Fruit fly (Drosophila melanogaster) whole organism, adult: ENCODE measurements around the gene CG14573.

Experiments
- CG11617 ChIP-seq: fragments of 200-800 bp; sonication (Bioruptor generic); optimal IDR thresholded peaks from 2 replicates; lab custom pipeline; 2017; ENCODE audit warnings: mild to moderate bottlenecking, missing biosample characterization, missing genetic modification reagents, missing genetic modification characterization
- CG12768 ChIP-seq: fragments of 200-800 bp; sonication (Bioruptor generic); optimal IDR thresholded peaks from 2 replicates; lab custom pipeline; 2017; ENCODE audit warnings: missing biosample characterization, missing genetic modification characterization, mild to moderate bottlenecking, moderate library complexity, missing genetic modification reagents
- CG14711 ChIP-seq: fragments of 200-800 bp; sonication (Bioruptor generic); optimal IDR thresholded peaks from 2 replicates; lab custom pipeline; 2018; ENCODE audit warnings: missing biosample characterization, mild to moderate bottlenecking, missing genetic modification characterization, moderate library complexity
- CG1620 ChIP-seq: fragments of 200-800 bp; sonication (Bioruptor generic); optimal IDR thresholded peaks from 2 replicates; lab custom pipeline; 2016; ENCODE audit warnings: missing biosample characterization, missing genetic modification characterization
- CG33017 ChIP-seq: fragments of 200-800 bp; sonication (Bioruptor generic); optimal IDR thresholded peaks from 2 replicates; lab custom pipeline; 2018; ENCODE audit warnings: missing biosample characterization, mild to moderate bottlenecking, missing genetic modification characterization, moderate library complexity
- CG5204 ChIP-seq: fragments of 200-800 bp; sonication (Bioruptor generic); optimal IDR thresholded peaks from 2 replicates; lab custom pipeline; 2016; ENCODE audit warnings: missing biosample characterization, missing genetic modification characterization
- CG7045 ChIP-seq: fragments of 200-800 bp; sonication (Bioruptor generic); optimal IDR thresholded peaks from 2 replicates; lab custom pipeline; 2017; ENCODE audit warnings: missing biosample characterization, mild to moderate bottlenecking, missing genetic modification characterization
- CG7101 ChIP-seq: fragments of 200-800 bp; sonication (Bioruptor generic); optimal IDR thresholded peaks from 2 replicates; lab custom pipeline; 2018; ENCODE audit warnings: missing biosample characterization, mild to moderate bottlenecking, missing genetic modification characterization, moderate library complexity
- Clk ChIP-seq: fragments of 200-800 bp; sonication (Bioruptor generic); optimal IDR thresholded peaks from 2 replicates; lab custom pipeline; 2017; ENCODE audit warnings: missing biosample characterization, missing genetic modification characterization
- Crg-1 ChIP-seq: fragments of 200-800 bp; sonication (Bioruptor generic); optimal IDR thresholded peaks from 2 replicates; lab custom pipeline; 2016; ENCODE audit warnings: missing biosample characterization, missing genetic modification characterization
- Hr96 ChIP-seq: fragments of 200-800 bp; sonication (Bioruptor generic); optimal IDR thresholded peaks from 2 replicates; lab custom pipeline; 2016; ENCODE audit warnings: missing biosample characterization, missing genetic modification characterization
- Mnt ChIP-seq: fragments of 200-800 bp; sonication (Bioruptor generic); optimal IDR thresholded peaks from 2 replicates; lab custom pipeline; 2016; ENCODE audit warnings: missing biosample characterization, mild to moderate bottlenecking, missing genetic modification characterization
- bab1 ChIP-seq: fragments of 200-800 bp; sonication (Bioruptor generic); optimal IDR thresholded peaks from 3 replicates; lab custom pipeline; 2019; ENCODE audit warnings: missing biosample characterization, mild to moderate bottlenecking, missing genetic modification characterization, moderate library complexity
- cic ChIP-seq: fragments of 200-800 bp; sonication (Bioruptor generic); optimal IDR thresholded peaks from 2 replicates; lab custom pipeline; 2017; ENCODE audit warnings: missing biosample characterization, mild to moderate bottlenecking, missing genetic modification characterization, moderate library complexity
- cnc ChIP-seq, 2 experiments: fragments of >200 bp; optimal IDR thresholded peaks; 2 replicates each; lab custom pipeline; 2017
- kay ChIP-seq: fragments of 200-800 bp; sonication (Bioruptor generic); peaks from one replicate; lab custom pipeline; 2016; ENCODE audit warnings: missing biosample characterization, missing genetic modification characterization, borderline replicate concordance
- ovo ChIP-seq: fragments of 200-800 bp; sonication (Bioruptor generic); optimal IDR thresholded peaks from 2 replicates; lab custom pipeline; 2016; ENCODE audit warnings: missing biosample characterization, missing genetic modification characterization
- pad ChIP-seq: fragments of 200-800 bp; sonication (Bioruptor generic); optimal IDR thresholded peaks from 3 replicates; lab custom pipeline; 2017; ENCODE audit warnings: missing biosample characterization, missing genetic modification characterization, mild to moderate bottlenecking, moderate library complexity, missing genetic modification reagents
- tj ChIP-seq: fragments of 200-800 bp; sonication (Bioruptor generic); optimal IDR thresholded peaks from 3 replicates; lab custom pipeline; 2017; ENCODE audit warnings: missing biosample characterization, mild to moderate bottlenecking, missing genetic modification characterization, moderate library complexity
- toe ChIP-seq: fragments of 200-800 bp; sonication (Bioruptor generic); optimal IDR thresholded peaks from 2 replicates; lab custom pipeline; 2016; ENCODE audit warnings: missing biosample characterization, missing genetic modification characterization

CG14573 gene

DNA sequence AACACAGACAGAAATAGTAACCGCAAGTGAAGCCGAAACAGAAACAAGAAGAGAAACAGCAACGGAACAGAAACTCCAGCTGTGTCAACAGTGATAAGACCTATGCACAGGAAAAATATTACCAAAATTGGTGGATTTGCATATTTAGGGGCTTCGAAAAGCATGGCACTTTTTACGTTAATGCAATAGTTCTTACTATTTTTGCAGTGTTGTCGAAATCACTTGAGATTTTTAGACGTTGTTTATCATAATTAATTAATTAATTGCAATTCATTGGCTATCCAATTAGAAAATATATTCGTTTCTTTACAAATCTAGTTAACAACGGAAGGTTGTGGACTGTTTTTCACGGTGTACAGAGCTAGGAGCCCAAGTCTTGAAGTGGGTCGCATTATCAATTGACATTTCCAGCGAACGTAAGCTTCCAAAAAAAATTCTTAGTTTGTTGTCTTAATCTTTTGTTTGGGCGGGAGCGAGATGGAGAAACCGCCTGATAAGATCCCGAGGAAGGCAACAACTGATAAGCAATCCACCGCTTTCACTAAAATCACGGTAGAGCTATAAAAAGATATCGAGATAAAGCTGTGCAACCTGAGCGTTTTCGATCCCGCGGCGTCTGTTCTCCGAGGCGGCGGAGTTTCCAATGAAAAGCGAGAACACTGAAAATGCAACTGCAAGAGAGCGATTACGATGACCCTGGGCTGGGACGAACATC is 6.7 kb upstream of the CG14573 start:
- TF ChIP-seq Hr96 (GFP tag; lab: Kevin White, UChicago) = no peak
- no peak for TF ChIP-seq Mnt
- TF ChIP-seq CG7101 = no peak
- TF ChIP-seq bab1 (GFP tag; lab: Kevin White, UChicago) = peak; percentile 13
- no peak for TF ChIP-seq cnc (optimal IDR thresholded peaks at IDR 0.05; lab: Kevin White, UChicago)
- peak; percentile 48 for TF ChIP-seq tj (GFP tag; lab: Kevin White, UChicago)
- no peak for TF ChIP-seq CG33017 (tag; lab: Kevin White, UChicago)

DNA sequence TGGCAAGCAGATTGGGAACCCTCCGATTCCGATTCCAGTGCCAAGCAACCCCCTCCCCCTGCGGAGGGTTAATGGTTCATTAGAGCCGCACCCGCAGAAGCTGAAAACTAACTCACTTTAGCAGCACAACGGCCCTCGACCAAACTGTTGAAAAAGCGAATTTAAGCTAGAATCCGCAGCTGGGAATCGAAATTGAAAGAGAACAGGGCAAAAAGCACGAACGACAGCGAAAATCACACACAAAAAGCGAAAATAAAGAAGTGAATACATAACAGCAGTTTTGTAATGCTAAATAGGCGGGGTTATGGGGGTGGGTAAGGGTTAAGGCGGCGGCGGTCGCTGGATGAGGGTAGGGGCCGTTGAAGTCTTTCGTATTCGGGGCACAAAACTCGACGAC is 6.2 kb upstream of the CG14573 start:
- TF ChIP-seq tj (GFP tag; lab: Kevin White, UChicago) (peak; percentile 74), toe (GFP tag; lab: Kevin White, UChicago) (no peak), CG7101 (no peak)

dm6 chr3L:21728616-21729047 is 5.3 kb upstream of the CG14573 start, which contains the start of the genes CG11247 and Polr2H:
Gene CG11247 (minus strand): TSS chr3L:21728806.
Gene Polr2H (plus strand): TSS chr3L:21728932.
- peak; percentile 76 for TF ChIP-seq Clk (GFP tag; lab: Kevin White, UChicago)
- peak; percentile 27 for TF ChIP-seq kay
- TF ChIP-seq cnc (optimal IDR thresholded peaks at IDR 0.05; lab: Kevin White, UChicago) = no peak
- peak; percentile 83 for TF ChIP-seq Mnt
- TF ChIP-seq CG7101 = peak; percentile 75
- TF ChIP-seq ovo (GFP tag; lab: Kevin White, UChicago) = peak; percentile 15
- peak; percentile 64 for TF ChIP-seq CG7045 (GFP tag; lab: Kevin White, UChicago)
- peak; percentile 56 for TF ChIP-seq CG11617 (GFP tag; lab: Kevin White, UChicago)
- TF ChIP-seq pad (GFP tag; lab: Kevin White, UChicago) = peak; percentile 42
- TF ChIP-seq CG1620 (GFP tag; lab: Kevin White, UChicago) = peak; percentile 84
- peak; percentile 65 for TF ChIP-seq CG14711
- TF ChIP-seq CG12768 (GFP tag; lab: Kevin White, UChicago) = peak; percentile 27
- TF ChIP-seq toe (GFP tag; lab: Kevin White, UChicago) = peak; percentile 92
- peak; percentile 87 for TF ChIP-seq bab1 (GFP tag; lab: Kevin White, UChicago)
- peak; percentile 86 for TF ChIP-seq Hr96 (GFP tag; lab: Kevin White, UChicago)
- TF ChIP-seq tj (GFP tag; lab: Kevin White, UChicago) = peak; percentile 45
- TF ChIP-seq CG33017 (tag; lab: Kevin White, UChicago) = peak; percentile 34
- peak; percentile 41 for TF ChIP-seq Crg-1
- no peak for TF ChIP-seq cic
- peak; percentile 84 for TF ChIP-seq CG5204

dm6 chr3L:21730354-21730753 is 3.5 kb upstream of the CG14573 start, which contains the start of gene CG14570:
Gene CG14570 (minus strand): TSS chr3L:21730454.
- TF ChIP-seq CG7101 (no peak), Clk (GFP tag; lab: Kevin White, UChicago) (no peak)

- TF ChIP-seq CG7101 (no peak), CG12768 (GFP tag; lab: Kevin White, UChicago) (no peak), bab1 (GFP tag; lab: Kevin White, UChicago) (no peak), pad (GFP tag; lab: Kevin White, UChicago) (no peak), ovo (GFP tag; lab: Kevin White, UChicago) (no peak), CG33017 (tag; lab: Kevin White, UChicago) (no peak), Clk (GFP tag; lab: Kevin White, UChicago) (no peak), cnc (optimal IDR thresholded peaks at IDR 0.05; lab: Kevin White, UChicago) (no peak), Mnt (no peak), CG5204 (no peak), Crg-1 (no peak), Hr96 (GFP tag; lab: Kevin White, UChicago) (no peak), tj (GFP tag; lab: Kevin White, UChicago) (no peak), CG14711 (no peak), CG1620 (GFP tag; lab: Kevin White, UChicago) (no peak), CG7045 (GFP tag; lab: Kevin White, UChicago) (no peak), kay (no peak), cic (no peak), toe (GFP tag; lab: Kevin White, UChicago) (no peak)
Measured at dm6 chr3L:21731104-21731600, 2.7 kb upstream of the CG14573 start, which contains the start of gene CG14569. Gene CG14569 (minus strand): TSS chr3L:21731550.

DNA sequence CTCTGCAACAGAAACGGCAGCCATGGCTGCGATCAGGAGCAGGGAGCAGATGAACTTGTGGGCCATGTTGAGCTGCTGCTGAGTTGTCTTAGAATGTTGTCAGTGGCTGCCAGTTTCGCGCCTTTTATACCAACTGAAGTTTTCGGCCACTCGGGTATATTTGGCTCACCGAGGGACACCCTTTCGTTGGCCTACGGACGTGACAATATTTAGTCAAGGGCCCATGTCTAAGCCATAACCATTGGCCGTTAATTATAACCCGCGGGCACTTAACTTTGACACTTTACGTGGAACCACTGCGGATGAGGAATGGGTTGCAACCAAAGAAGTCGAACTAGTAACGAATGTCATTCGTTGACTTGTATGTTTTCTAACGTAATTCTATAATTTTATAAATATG is 512 bp upstream of the CG14573 start, which contains the start of gene CG14568:
CG14568 (minus strand) TSS at position 101 of the 400 bp plus-strand sequence.
- TF ChIP-seq Clk (GFP tag; lab: Kevin White, UChicago) (no peak), toe (GFP tag; lab: Kevin White, UChicago) (no peak), kay (no peak)
